Worm (Caenorhabditis elegans): ENCODE results near the gene tni-4.
"Not testable (repeated sequence)": the region's sequence is repeated elsewhere in the genome, so short reads cannot be mapped to it uniquely, and the experiment has no call there.

The tni-4 gene

DNA sequence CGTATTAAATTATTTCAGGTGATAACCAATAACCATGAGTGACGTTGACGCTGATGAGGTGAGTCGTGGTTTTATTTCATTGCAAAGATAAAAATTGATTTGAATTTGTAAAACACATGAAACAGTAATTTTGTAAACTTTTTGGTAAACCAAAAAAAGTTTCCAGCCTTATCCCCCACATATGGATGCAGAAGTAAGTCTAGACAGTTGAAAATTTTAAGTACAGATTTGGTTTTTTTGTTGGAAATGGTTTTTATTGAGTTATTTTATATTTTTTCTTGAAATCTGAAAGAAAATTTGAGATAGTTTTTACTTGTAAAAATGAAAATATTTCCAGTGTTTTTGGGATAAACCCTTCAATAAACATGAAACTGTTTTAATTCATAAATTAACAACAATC lies at the start of gene tni-4:
Gene tni-4 (plus strand): TSS at position 19 of the 400 bp plus-strand sequence.
- TF ChIP-seq unc-62 (GFP tag; optimal IDR thresholded peaks at IDR 0.05) = no peak

DNA sequence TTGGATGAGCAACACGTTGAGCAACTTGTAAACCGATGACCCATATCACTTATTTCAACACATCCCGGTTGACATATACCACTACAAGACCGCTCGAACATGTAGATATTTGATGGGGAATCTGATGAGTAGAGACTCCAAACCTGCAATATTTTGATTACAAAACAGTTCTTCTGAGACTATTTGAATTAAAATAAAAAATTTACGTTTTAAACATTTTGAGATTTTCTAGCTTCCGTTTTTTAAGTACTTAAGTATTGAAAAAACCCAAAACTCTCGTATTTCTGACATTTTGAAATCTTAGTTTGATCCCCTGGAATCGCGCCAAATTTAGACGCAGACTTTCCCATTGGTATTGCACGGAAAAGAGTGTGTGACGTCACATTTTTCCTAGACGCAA lies 47.2 kb upstream of the tni-4 start, which contains the start of gene C24D10.49:
Gene C24D10.49 (minus strand): TSS at position 101 of the 400 bp plus-strand sequence.
- no peak for TF ChIP-seq unc-62 (GFP tag; optimal IDR thresholded peaks at IDR 0.05)

DNA sequence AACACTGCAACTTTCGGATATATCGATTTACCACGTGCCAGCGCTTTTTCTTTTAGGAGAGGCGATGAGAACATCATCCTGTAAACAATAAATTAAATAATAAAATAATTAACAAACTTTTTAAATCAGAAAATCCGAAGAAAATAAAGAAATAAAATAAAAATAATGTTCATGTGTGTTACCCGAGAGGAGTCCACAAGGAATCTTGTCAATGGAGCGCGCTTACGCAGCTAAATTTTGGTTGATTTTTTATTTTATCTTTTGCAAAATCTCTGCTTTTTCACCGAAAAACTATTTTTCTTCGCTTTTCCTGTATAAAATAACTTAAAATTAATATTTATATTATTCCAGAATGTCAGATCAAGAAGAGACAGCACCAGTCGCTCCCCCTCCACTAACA lies 44.2 kb upstream of the tni-4 start, which contains the start of the genes C24D10.6 and C24D10.4:
Gene C24D10.6 (minus strand): TSS at position 78 of the 400 bp plus-strand sequence.
Gene C24D10.4 (plus strand): TSS at position 352 of the 400 bp plus-strand sequence.
- no peak for TF ChIP-seq unc-62 (GFP tag; optimal IDR thresholded peaks at IDR 0.05)

DNA sequence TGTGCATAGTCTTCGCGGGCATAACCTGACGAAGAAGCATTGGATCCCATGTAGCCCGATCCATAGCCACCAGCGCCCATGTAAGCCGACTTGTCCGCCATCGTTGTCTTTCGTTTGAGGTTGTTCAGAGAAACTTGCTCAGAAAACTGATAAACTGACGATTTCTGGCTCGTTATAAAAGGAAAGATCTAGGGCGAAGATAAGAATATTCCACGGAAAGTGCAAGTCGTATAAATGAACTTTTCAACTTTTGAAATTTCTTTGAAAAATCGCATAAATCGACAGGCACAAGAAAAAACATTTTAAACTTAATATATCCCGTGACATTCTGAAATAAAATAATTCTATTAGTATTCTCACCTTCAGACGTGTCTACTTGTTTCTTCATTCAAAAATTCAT lies 41.5 kb upstream of the tni-4 start, which contains the start of the genes nspd-3 and C24D10.2:
Gene nspd-3 (minus strand): TSS at position 101 of the 400 bp plus-strand sequence.
Gene C24D10.2 (plus strand): TSS at position 399 of the 400 bp plus-strand sequence.
- not testable (repeated sequence) for TF ChIP-seq unc-62 (GFP tag; optimal IDR thresholded peaks at IDR 0.05)

DNA sequence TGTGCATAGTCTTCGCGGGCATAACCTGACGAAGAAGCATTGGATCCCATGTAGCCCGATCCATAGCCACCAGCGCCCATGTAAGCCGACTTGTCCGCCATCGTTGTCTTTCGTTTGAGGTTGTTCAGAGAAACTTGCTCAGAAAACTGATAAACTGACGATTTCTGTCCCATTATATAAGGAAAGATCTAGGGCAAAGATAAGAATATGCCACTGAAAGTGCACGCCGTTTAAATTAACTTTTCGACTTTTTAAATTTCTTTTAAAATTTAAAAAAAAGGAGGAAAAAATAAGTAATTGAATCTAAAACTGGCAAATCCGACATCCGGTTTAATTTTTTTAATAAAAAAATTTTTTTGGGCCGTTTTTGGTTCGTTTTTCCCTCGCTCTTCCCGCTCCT lies 38.8 kb upstream of the tni-4 start, which contains the start of gene nspd-6:
Gene nspd-6 (minus strand): TSS at position 101 of the 400 bp plus-strand sequence.
- not testable (repeated sequence) for TF ChIP-seq unc-62 (GFP tag; optimal IDR thresholded peaks at IDR 0.05)

DNA sequence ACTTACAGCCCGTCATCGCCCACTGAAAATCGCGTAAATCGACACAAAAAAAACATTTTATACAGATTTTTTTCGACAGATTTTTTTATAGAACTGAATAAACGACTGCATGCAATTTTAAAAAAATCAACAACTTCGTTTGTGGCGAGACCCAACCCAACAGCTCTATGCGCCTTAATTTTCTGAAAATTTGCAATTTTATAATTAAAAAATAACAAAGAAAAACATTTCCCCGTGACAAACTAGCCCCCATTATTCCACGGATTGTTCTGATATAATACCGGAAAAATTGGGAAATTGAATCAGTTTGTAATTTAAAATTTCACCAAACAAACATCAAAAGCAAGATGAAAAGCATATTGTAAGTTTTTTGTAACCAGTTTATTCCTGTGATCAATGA lies 38.4 kb upstream of the tni-4 start, which contains the start of gene ptp-5.1:
Gene ptp-5.1 (plus strand): TSS at position 301 of the 400 bp plus-strand sequence.
- TF ChIP-seq unc-62 (GFP tag; optimal IDR thresholded peaks at IDR 0.05) = no peak

DNA sequence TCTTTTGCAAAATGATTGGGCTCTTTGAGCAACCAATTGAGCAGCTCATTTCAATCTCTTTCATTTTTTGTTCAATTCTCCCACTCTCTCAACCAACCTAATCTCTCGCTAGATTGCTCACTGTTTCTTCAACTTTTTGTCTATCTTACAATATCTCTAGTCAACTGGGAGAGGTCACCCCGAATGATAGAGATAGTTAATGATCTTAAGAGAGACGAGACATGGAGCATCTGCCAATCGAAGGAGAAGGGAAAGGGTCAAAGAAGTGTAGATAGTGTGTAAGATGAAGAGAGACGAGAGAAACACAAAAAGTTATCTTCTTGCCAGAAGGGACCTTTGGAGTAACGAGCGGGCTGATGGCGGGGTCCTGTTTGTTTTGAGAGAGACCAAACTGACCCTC lies 35.1 kb upstream of the tni-4 start:
- no peak for TF ChIP-seq unc-62 (GFP tag; optimal IDR thresholded peaks at IDR 0.05)

DNA sequence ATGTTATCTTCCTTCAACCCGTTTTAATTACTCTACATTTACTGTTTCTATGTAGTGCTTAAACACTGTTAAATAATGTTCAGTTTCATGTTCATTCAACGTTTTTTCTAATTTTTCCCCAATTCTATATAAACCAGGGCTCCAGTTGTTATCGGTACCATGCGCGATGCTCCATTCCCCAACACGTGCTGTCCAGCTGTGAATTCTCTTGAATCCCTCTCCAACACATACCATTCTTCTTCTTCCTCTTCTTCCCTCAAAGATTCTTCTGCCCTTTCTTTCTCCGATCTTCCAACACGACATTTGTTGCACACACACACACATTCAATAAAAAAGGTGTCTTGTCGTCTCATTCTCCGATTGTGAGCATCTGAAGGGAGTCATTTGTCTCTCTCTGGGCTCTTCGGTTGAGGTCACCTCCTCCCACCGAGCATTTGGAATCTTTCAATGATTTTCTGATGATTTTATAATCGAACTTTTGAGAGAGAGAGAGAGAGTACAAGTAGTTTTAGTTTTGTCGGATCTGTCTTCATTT lies 32.3 kb upstream of the tni-4 start:
- TF ChIP-seq unc-62 (GFP tag; optimal IDR thresholded peaks at IDR 0.05) = no peak

DNA sequence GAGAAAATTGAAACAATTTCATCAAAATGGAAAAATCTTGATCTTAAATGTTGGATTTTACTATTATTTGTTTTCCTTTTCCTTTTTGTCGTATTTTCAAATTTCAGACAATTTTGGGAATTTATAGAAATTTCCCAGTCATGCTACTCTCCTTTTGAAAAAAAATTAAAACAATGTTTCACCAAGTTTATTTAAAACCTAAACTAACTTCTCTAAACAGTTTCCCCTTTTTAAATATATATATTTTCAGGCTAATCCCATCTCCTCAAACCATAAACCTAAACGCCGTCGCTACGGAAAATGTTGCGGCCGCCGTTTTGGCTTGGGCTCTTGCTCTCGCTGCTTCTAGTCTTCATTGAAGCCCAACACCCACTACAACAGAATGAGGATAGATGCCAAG lies 31.4 kb upstream of the tni-4 start, which contains the start of gene lam-1:
Gene lam-1 (plus strand): TSS at position 301 of the 400 bp plus-strand sequence.
- TF ChIP-seq unc-62 (GFP tag; optimal IDR thresholded peaks at IDR 0.05) = no peak

DNA sequence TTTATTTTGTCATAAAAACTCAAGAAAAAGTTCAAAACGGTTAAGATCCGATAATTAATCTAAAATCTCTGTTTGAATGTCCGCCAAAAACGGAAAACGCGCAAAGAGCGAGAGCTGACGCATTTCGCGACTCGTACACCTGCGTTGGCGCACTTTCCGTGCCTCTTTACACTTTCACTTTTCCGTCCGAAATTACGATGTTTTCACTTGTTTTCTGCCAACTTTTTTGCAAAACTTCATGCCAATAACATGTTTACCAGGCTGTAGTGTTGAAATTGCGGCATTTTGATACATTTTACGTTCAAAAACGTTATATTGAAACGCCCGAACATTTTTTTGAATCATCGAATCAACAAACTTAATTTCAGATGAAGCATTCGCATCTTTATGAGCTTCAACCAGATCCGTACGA lies 20.6 kb upstream of the tni-4 start, which contains the start of gene W03F8.4:
Gene W03F8.4 (plus strand): TSS at position 369 of the 412 bp plus-strand sequence.
- TF ChIP-seq unc-62 (GFP tag; optimal IDR thresholded peaks at IDR 0.05) = no peak

DNA sequence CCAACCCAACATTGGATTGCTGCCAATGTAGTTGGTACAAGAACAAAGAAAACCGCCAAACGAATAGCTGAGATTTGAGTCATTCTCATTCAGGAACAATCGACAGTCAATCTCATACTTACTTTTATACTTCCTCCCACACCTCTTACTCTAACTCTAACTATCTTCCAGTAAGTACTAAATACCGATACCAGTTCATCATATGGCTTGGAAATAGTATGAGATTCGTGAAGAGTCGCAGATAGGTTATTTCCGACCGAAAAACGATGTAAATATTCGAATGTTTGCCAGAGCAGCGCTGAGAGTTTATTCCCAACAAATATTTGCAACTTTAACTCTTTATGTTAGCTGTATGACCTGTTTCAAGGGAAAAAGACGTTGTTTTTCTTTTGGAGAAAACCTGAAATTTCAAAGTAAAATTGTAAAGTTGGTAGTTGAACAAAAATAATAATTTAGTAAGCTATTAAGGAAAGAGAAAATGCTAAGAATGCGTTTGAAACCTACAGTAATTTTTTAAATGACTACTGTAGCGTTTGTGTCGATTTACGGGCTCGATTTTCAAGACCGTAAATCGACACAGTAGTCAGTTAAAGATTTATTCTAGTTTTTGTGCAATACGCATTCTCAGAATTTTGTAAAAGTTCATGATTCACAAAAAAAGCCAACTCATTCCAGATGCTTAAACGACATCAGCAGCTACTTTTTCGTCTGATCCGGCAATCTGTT lies 17.7 kb upstream of the tni-4 start, which contains the start of the genes W03F8.6 and mtrf-1L:
Gene W03F8.6 (minus strand): TSS at position 101 of the 726 bp plus-strand sequence.
Gene mtrf-1L (plus strand): TSS at position 676 of the 726 bp plus-strand sequence.
- TF ChIP-seq unc-62 (GFP tag; optimal IDR thresholded peaks at IDR 0.05) = no peak

DNA sequence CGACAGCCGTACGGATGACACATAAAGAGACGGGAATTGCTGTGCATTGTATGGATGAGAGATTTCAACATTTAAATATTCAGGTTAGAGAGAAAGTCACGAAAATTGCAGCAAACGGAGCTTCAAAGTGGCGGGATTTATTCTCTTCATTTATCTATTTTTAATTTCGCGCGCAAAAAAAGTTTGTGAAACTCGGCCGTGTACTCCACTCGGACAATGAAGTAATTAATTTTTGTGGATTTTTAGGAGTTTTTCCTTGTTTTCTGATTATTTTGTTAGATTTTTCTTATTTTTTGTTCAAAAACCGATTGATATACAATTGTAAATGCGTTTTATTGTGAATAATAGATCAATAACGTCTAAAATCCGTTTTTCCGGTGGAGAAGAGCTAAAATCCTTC lies 16.3 kb upstream of the tni-4 start:
- TF ChIP-seq unc-62 (GFP tag; optimal IDR thresholded peaks at IDR 0.05) = no peak

DNA sequence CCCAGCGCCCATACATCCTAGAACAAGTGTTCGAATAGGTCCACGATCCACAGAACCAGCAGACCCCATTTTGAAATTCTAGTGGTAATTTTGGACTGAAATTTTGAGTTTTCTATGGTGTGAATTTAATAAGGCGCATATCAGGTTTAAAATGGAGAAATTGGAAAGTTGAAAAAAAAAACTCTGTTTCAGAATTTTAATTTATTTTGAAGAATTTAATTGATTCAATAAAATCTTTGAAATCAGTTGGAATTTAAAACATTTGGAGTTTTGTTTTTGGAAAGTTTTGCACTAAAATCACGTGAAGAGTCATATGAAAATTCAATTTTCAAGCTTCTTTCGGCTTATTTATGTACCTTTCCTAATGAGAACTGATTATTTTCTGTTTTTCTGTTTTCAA lies 8.9 kb upstream of the tni-4 start, which contains the start of gene gpa-18:
Gene gpa-18 (minus strand): TSS at position 101 of the 400 bp plus-strand sequence.
- TF ChIP-seq unc-62 (GFP tag; optimal IDR thresholded peaks at IDR 0.05) = no peak

DNA sequence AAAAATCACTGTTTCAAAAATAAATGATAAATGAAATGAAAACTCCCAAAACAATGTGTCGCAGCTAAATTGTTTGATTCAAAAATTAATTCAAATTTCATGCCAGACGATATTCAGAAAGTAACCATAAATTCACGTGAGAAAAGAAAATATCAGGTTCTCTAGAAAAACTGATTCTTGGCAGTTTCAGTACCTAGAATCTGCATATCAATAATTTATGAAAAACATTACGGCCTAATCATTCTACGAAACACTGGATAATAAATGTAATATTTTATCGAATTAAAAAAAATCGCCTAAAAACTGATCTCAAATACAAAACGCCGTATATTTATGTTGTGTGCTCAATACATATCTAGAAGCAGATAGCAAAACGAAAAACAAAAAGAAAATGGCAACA lies 3.6 kb upstream of the tni-4 start:
- TF ChIP-seq unc-62 (GFP tag; optimal IDR thresholded peaks at IDR 0.05) = no peak

DNA sequence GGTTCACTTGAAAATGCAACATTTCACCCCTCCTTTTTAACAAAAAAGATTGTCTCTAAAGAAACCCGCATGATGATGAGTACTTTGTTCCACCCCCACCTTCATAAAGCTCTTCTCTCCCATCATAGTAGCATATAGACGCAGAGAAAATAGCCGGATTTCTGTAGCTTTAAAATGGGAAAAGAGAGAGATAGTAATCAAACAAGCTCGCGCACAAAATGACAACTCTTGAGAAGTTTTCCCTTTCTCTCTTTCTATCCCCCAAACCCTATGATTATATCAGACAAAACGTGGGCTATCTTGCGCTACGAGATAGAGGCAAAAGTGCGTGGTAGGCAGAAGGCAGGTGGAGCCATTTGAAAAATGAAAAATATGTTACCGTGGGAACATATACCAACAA lies 1.8 kb upstream of the tni-4 start:
- TF ChIP-seq unc-62 (GFP tag; optimal IDR thresholded peaks at IDR 0.05) = no peak

DNA sequence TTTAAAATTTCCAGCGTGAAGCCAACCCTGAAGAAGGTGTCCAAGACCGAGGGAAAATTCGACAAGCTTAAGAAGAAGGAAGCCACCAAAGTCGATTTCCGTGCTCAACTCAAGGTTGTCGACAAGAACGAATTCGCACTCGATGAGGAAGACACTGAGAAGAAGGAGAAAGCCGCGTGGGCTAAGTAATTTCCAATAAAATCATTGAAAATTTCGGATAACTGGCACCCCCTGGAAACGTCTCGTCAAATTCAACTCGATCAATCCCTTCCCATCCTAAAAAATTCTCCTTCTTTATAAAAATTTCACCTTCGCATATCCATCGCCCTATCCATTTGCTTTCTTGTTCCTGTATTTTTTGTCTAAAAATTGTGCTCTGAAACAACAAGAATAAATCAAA lies 2.3 kb downstream of the tni-4 start:
- TF ChIP-seq unc-62 (GFP tag; optimal IDR thresholded peaks at IDR 0.05) = no peak
